Worm (Caenorhabditis elegans): ENCODE measurements around the gene nrps-1.
A peak's percentile ranks its signal among the peaks of the same experiment; 100 is the strongest.

Gene nrps-1

DNA sequence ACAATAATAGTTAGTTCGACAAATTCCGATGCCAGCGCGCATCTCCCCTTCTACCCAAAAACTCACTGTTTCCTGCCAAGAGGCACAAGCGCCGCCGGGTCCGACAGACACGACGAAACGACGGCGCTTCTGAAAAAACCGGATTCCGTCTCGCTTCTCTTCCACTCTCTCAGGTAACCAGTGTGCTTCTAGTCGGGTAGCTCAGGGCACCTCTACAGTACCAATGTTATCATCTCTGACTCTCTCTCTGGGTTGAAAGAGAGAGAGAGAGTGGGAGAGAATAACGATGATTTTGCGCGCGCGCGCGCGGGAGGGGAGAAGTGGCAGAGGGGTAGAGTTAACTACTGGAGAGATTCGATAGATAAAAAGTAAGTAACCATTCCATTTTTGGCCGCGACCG lies 22.4 kb downstream of the nrps-1 start:
- peak; percentile 31 for TF ChIP-seq pros-1 (tag; optimal IDR thresholded peaks at IDR 0.05)
- TF ChIP-seq ceh-31 (tag; optimal IDR thresholded peaks at IDR 0.05), result peak; percentile 30
- no peak for TF ChIP-seq ceh-30 (tag; optimal IDR thresholded peaks at IDR 0.05)

DNA sequence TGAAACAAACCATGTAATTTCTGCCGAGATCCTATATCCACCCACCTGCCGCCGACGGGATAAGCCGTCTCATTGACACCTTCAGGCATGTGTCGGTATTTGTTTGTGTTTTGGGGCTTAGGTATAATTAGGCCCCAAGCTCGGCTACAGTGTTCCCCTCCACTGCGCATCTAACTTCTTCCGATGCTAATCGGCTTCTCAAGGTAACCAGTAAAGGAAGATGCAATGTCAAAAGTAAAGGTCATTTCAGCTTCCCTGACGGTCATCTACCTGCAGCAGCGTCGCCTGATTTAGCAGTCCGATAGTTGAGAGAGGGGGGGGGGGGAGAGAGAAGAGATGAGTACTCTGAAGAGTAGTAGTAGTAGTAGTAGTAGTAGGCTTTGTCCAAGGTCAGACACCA lies 23.8 kb downstream of the nrps-1 start:
- TF ChIP-seq hlh-15 (tag; optimal IDR thresholded peaks at IDR 0.05) (no peak), nhr-232 (tag; optimal IDR thresholded peaks at IDR 0.05) (no peak), ceh-34 (tag; optimal IDR thresholded peaks at IDR 0.05) (no peak), T23F11.4 (GFP tag; optimal IDR thresholded peaks at IDR 0.05) (no peak), fax-1 (tag; optimal IDR thresholded peaks at IDR 0.05) (no peak), lim-6 (tag; optimal IDR thresholded peaks at IDR 0.05) (no peak), sox-4 (tag; optimal IDR thresholded peaks at IDR 0.05) (no peak), dmd-4 (tag; optimal IDR thresholded peaks at IDR 0.05; ENCODE audit: borderline replicate concordance) (no peak), unc-55 (GFP tag; optimal IDR thresholded peaks at IDR 0.05) (no peak), K09A11.1 (tag; optimal IDR thresholded peaks at IDR 0.05; ENCODE audit: insufficient read depth) (no peak), C08G9.2 (tag; optimal IDR thresholded peaks at IDR 0.05) (no peak), tbx-7 (tag; optimal IDR thresholded peaks at IDR 0.05) (no peak), elt-4 (tag; optimal IDR thresholded peaks at IDR 0.05) (no peak), ref-2 (tag; optimal IDR thresholded peaks at IDR 0.05) (no peak), pqm-1 (tag; optimal IDR thresholded peaks at IDR 0.05) (no peak), odd-2 (tag; optimal IDR thresholded peaks at IDR 0.05) (no peak), zip-5 (tag; optimal IDR thresholded peaks at IDR 0.05) (no peak)

DNA sequence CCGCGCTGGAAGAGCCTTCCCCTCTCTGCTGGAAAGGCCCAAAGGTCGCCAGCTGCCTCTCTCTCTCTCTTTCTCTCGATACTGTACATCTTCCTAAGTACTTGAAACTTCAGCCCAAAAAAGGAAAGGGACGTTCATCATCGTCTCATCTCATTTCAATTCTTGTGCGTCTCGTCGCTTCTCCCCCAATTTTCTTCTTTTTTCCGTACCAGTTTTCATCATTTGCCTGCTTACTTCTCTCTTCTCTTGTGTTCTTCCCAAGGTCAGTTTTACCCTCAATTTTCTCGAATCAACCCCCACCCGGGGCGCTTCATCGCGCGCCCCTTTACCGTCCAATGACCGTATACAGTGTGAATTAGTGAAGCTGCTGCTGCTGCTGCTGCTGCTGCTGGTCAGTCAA lies 25.2 kb downstream of the nrps-1 start:
- no peak for TF ChIP-seq ceh-19 (GFP tag; optimal IDR thresholded peaks at IDR 0.05)
- TF ChIP-seq lim-6 (tag; optimal IDR thresholded peaks at IDR 0.05), result no peak
- TF ChIP-seq pat-9 (tag; optimal IDR thresholded peaks at IDR 0.05), result no peak
- TF ChIP-seq eyg-1 (tag; optimal IDR thresholded peaks at IDR 0.05), result no peak
- TF ChIP-seq fax-1 (tag; optimal IDR thresholded peaks at IDR 0.05), result no peak
- TF ChIP-seq K09A11.1 (tag; optimal IDR thresholded peaks at IDR 0.05; ENCODE audit: insufficient read depth), result no peak
- no peak for TF ChIP-seq sox-4 (tag; optimal IDR thresholded peaks at IDR 0.05)
- no peak for TF ChIP-seq syd-9 (tag; optimal IDR thresholded peaks at IDR 0.05)
- TF ChIP-seq ref-2 (tag; optimal IDR thresholded peaks at IDR 0.05), result no peak
- no peak for TF ChIP-seq ceh-2 (tag; optimal IDR thresholded peaks at IDR 0.05)
- TF ChIP-seq rnt-1 (tag; optimal IDR thresholded peaks at IDR 0.05), result no peak
- TF ChIP-seq ceh-9 (tag; optimal IDR thresholded peaks at IDR 0.05), result no peak
- no peak for TF ChIP-seq gmeb-2 (tag; optimal IDR thresholded peaks at IDR 0.05)
- TF ChIP-seq hlh-15 (tag; optimal IDR thresholded peaks at IDR 0.05), result no peak
- no peak for TF ChIP-seq nfya-1 (tag; optimal IDR thresholded peaks at IDR 0.05)
- no peak for TF ChIP-seq unc-42 (tag; optimal IDR thresholded peaks at IDR 0.05)
- TF ChIP-seq hlh-30 (tag; optimal IDR thresholded peaks at IDR 0.05; ENCODE audit: insufficient read depth), result no peak
- TF ChIP-seq ceh-30 (tag; optimal IDR thresholded peaks at IDR 0.05), result no peak
- TF ChIP-seq pros-1 (tag; optimal IDR thresholded peaks at IDR 0.05), result no peak
- TF ChIP-seq ceh-45 (GFP tag; IDR thresholded peaks at IDR 0.05), result no peak

DNA sequence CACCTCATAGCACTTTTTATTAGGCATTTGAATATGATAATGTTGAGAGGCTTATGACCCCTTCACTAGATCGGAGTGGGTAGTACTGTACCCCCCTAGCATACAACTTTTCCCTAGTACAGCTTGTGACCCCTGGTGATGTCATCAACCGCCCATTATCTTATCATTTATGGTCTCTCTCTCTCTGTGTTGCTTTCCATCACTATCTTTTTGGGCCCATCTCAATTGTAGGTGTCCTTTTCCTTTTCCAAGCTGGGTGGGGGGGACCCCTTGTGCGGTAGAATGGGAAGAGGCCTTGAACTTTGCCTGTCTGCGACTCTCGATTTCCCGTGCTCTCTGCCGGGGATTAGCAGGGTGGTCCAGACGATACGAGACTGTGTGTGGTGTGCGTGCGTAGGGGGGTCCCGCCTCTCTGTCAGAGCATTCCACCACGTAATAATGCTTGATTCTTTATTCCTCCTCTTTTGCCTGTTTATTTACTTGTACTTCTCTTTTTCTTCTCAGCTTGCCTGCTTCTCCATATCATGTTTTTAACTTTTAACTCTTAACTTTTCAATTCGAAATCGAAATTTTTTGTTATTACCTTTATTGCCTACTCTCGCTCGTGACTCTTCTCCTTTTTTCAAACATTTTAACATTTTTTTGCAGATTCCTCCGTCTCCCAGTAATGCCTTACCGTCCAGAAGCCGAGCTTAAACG lies 26.2 kb downstream of the nrps-1 start, which contains the start of gene ztf-29:
ztf-29 (plus strand) TSS at position 649 of the 699 bp plus-strand sequence.
- TF ChIP-seq sox-4 (tag; optimal IDR thresholded peaks at IDR 0.05), result no peak
- no peak for TF ChIP-seq eyg-1 (tag; optimal IDR thresholded peaks at IDR 0.05)
- TF ChIP-seq odd-2 (tag; optimal IDR thresholded peaks at IDR 0.05), result no peak
- TF ChIP-seq elt-2 (tag; optimal IDR thresholded peaks at IDR 0.05), result peak; percentile 75
- no peak for TF ChIP-seq ceh-24 (tag; optimal IDR thresholded peaks at IDR 0.05)
- TF ChIP-seq ceh-6 (GFP tag; optimal IDR thresholded peaks at IDR 0.05), result peak; percentile 22
- no peak for TF ChIP-seq ztf-16 (tag; optimal IDR thresholded peaks at IDR 0.05)
